Worm (Caenorhabditis elegans) whole organism, L4 larva: Measurements from ENCODE around the gene ceh-13.

ENCODE experiments used
- D1046.2 ChIP-seq: fragments of 200-800 bp; sonication (Bioruptor generic); IDR thresholded peaks from 2 replicates; pipeline ENCODE4 v1.3.6; 2022; ENCODE audit warnings: missing genetic modification characterization, missing compliant biosample characterization
- F26F4.8 ChIP-seq: fragments of 200-800 bp; sonication (Bioruptor generic); conservative IDR thresholded peaks from 2 replicates; pipeline ENCODE4 v1.3.6; 2022; ENCODE audit warnings: missing genetic modification characterization, missing compliant biosample characterization
- F44E2.7 ChIP-seq: fragments of 200-800 bp; sonication (Bioruptor generic); IDR thresholded peaks from 2 replicates; pipeline ENCODE4 v2.1.2; 2022; ENCODE audit warnings: missing genetic modification characterization, missing compliant biosample characterization
- F49E8.2 ChIP-seq: sonication (generic microtip); optimal IDR thresholded peaks from 2 replicates; lab custom pipeline; 2016; ENCODE audit warnings: missing compliant biosample characterization, mild to moderate bottlenecking, missing genetic modification characterization, borderline replicate concordance
- R02D3.7 ChIP-seq: fragments of 150-350 bp; sonication (generic microtip); optimal IDR thresholded peaks from 3 replicates; lab custom pipeline; 2014; ENCODE audit warnings: missing biosample characterization, missing genetic modification characterization
- T26A8.4 ChIP-seq: fragments of 200-800 bp; sonication (Bioruptor generic); IDR thresholded peaks from 2 replicates; pipeline ENCODE4 v1.3.6; 2022; ENCODE audit warnings: missing genetic modification characterization, missing compliant biosample characterization
- ZK546.5 ChIP-seq, 2 experiments: sonication (generic microtip); optimal IDR thresholded peaks; 2 replicates each; lab custom pipeline; 2017; ENCODE audit warnings: missing biosample characterization in 2 of 2, missing genetic modification characterization in 2 of 2
- arid-1 ChIP-seq: fragments of 200-800 bp; sonication (Bioruptor generic); conservative IDR thresholded peaks from 2 replicates; pipeline ENCODE4 v1.3.6; 2022; ENCODE audit warnings: missing genetic modification reagents, missing genetic modification characterization, missing compliant biosample characterization
- ceh-20 ChIP-seq: fragments of 200-800 bp; sonication (Bioruptor generic); IDR thresholded peaks from 2 replicates; pipeline ENCODE4 v1.3.6; 2022; ENCODE audit warnings: missing genetic modification reagents, missing genetic modification characterization, missing compliant biosample characterization
- ceh-44 ChIP-seq: fragments of 200-800 bp; sonication (Bioruptor generic); IDR thresholded peaks from 2 replicates; pipeline ENCODE4 v1.3.6; 2022; ENCODE audit warnings: missing genetic modification reagents, missing genetic modification characterization, missing compliant biosample characterization
- ceh-62 ChIP-seq: sonication (generic microtip); optimal IDR thresholded peaks from 2 replicates; lab custom pipeline; 2017; ENCODE audit warnings: missing biosample characterization, missing genetic modification characterization
- daf-16 ChIP-seq, 3 experiments: sonication (generic microtip); optimal IDR thresholded peaks; 2 replicates each; lab custom pipeline; 2016 to 2017; ENCODE audit warnings: missing genetic modification characterization in 3 of 3, missing genetic modification reagents in 3 of 3, mild to moderate bottlenecking in 2 of 3, missing compliant biosample characterization in 2 of 3, missing biosample characterization in 1 of 3, moderate library complexity in 1 of 3
- dmd-6 ChIP-seq: fragments of 200-800 bp; sonication (Bioruptor generic); IDR thresholded peaks from 2 replicates; pipeline ENCODE4 v1.3.6; 2022; ENCODE audit warnings: missing genetic modification reagents, missing genetic modification characterization, missing compliant biosample characterization
- dmd-8 ChIP-seq: fragments of 200-800 bp; sonication (Bioruptor generic); IDR thresholded peaks from 2 replicates; pipeline ENCODE4 v1.3.6; 2022; ENCODE audit warnings: missing genetic modification characterization, missing compliant biosample characterization
- dpl-1 ChIP-seq: fragments of 150-350 bp; optimal IDR thresholded peaks from 2 replicates; lab custom pipeline; 2014; ENCODE audit warnings: missing biosample characterization, missing genetic modification reagents, missing genetic modification characterization
- duxl-1 ChIP-seq: sonication (generic microtip); optimal IDR thresholded peaks from 2 replicates; lab custom pipeline; 2016; ENCODE audit warnings: mild to moderate bottlenecking, missing genetic modification characterization, moderate library complexity, missing compliant biosample characterization; ENCODE audit not compliant: poor library complexity
- egl-43 ChIP-seq: fragments of 200-800 bp; sonication (Bioruptor generic); IDR thresholded peaks from 2 replicates; pipeline ENCODE4 v1.3.6; 2022; ENCODE audit warnings: missing genetic modification reagents, missing genetic modification characterization, missing compliant biosample characterization
- fkh-10 ChIP-seq: fragments of 150-350 bp; optimal IDR thresholded peaks from 2 replicates; lab custom pipeline; 2014; ENCODE audit warnings: missing biosample characterization, missing genetic modification reagents, missing genetic modification characterization
- jun-1 ChIP-seq: fragments of 150-350 bp; optimal IDR thresholded peaks from 2 replicates; lab custom pipeline; 2014; ENCODE audit warnings: missing biosample characterization, missing genetic modification reagents, missing genetic modification characterization
- lir-3 ChIP-seq: sonication (generic microtip); optimal IDR thresholded peaks from 2 replicates; lab custom pipeline; 2016; ENCODE audit warnings: mild to moderate bottlenecking, missing genetic modification characterization, missing compliant biosample characterization
- lsy-2 ChIP-seq, 2 experiments: fragments of 150-350 bp in 1 of 2; sonication (generic microtip) in 1 of 2; optimal IDR thresholded peaks; 2 replicates each; lab custom pipeline; 2014 to 2017; ENCODE audit warnings: missing biosample characterization in 2 of 2, missing genetic modification characterization in 2 of 2
- mdl-1 ChIP-seq, 2 experiments: fragments of 150-350 bp in 1 of 2; sonication (generic microtip) in 1 of 2; optimal IDR thresholded peaks; 2 replicates each; lab custom pipeline; 2014 to 2017; ENCODE audit warnings: missing biosample characterization in 2 of 2, missing genetic modification characterization in 2 of 2
- mep-1 ChIP-seq: fragments of 150-350 bp; sonication (generic microtip); optimal IDR thresholded peaks from 3 replicates; lab custom pipeline; 2014; ENCODE audit warnings: missing biosample characterization, missing genetic modification characterization
- nhr-11 ChIP-seq: fragments of 150-350 bp; optimal IDR thresholded peaks from 2 replicates; lab custom pipeline; 2014; ENCODE audit warnings: missing biosample characterization, missing genetic modification characterization
- nhr-42 ChIP-seq: fragments of 200-800 bp; sonication (Bioruptor generic); IDR thresholded peaks from 2 replicates; pipeline ENCODE4 v1.3.6; 2022; ENCODE audit warnings: missing genetic modification characterization, missing compliant biosample characterization
- nhr-6 ChIP-seq: fragments of 150-350 bp; optimal IDR thresholded peaks from 2 replicates; lab custom pipeline; 2014; ENCODE audit warnings: missing biosample characterization, missing genetic modification characterization
- nhr-76 ChIP-seq: fragments of 150-350 bp; optimal IDR thresholded peaks from 2 replicates; lab custom pipeline; 2014; ENCODE audit warnings: missing biosample characterization, missing genetic modification characterization
- php-3 ChIP-seq: fragments of 200-800 bp; sonication (Bioruptor generic); IDR thresholded peaks from 2 replicates; pipeline ENCODE4 v1.3.6; 2022; ENCODE audit warnings: missing genetic modification reagents, missing genetic modification characterization, missing compliant biosample characterization
- pqm-1 ChIP-seq: sonication (generic microtip); optimal IDR thresholded peaks from 2 replicates; lab custom pipeline; 2017; ENCODE audit warnings: missing biosample characterization, missing genetic modification characterization
- snpc-4 ChIP-seq: fragments of 150-350 bp; optimal IDR thresholded peaks from 2 replicates; lab custom pipeline; 2014; ENCODE audit warnings: missing biosample characterization, missing genetic modification characterization
- spr-1 ChIP-seq: sonication (generic microtip); optimal IDR thresholded peaks from 2 replicates; lab custom pipeline; 2016; ENCODE audit warnings: mild to moderate bottlenecking, missing genetic modification characterization, missing compliant biosample characterization
- spr-3 ChIP-seq: fragments of 200-800 bp; sonication (Bioruptor generic); optimal IDR thresholded peaks from 2 replicates; lab custom pipeline; 2018; ENCODE audit warnings: mild to moderate bottlenecking, missing genetic modification characterization, missing compliant biosample characterization
- tra-1 ChIP-seq: fragments of 200-800 bp; sonication (Bioruptor generic); IDR thresholded peaks from 2 replicates; pipeline ENCODE4 v1.3.6; 2022; ENCODE audit warnings: missing genetic modification reagents, missing genetic modification characterization, missing compliant biosample characterization
- unc-130 ChIP-seq: sonication (generic microtip); optimal IDR thresholded peaks from 2 replicates; lab custom pipeline; 2016; ENCODE audit warnings: missing genetic modification reagents, missing genetic modification characterization, missing compliant biosample characterization
- zag-1 ChIP-seq: fragments of 150-350 bp; optimal IDR thresholded peaks from 2 replicates; lab custom pipeline; 2014; ENCODE audit warnings: missing biosample characterization, missing genetic modification characterization
- zip-11 ChIP-seq: fragments of 200-800 bp; sonication (Bioruptor generic); IDR thresholded peaks from 2 replicates; pipeline ENCODE4 v1.3.6; 2022; ENCODE audit warnings: missing genetic modification characterization, missing compliant biosample characterization
- zip-2 ChIP-seq: fragments of 150-350 bp; optimal IDR thresholded peaks from 2 replicates; lab custom pipeline; 2014; ENCODE audit warnings: missing biosample characterization, missing genetic modification characterization
- ztf-11 ChIP-seq: fragments of 150-350 bp; optimal IDR thresholded peaks from 2 replicates; lab custom pipeline; 2014; ENCODE audit warnings: missing biosample characterization, missing genetic modification characterization
- ztf-7 ChIP-seq: fragments of 150-350 bp; optimal IDR thresholded peaks from 2 replicates; lab custom pipeline; 2014; ENCODE audit warnings: missing biosample characterization, missing genetic modification characterization

The ceh-13 gene

ce11 chrIII:7535347-7535746 lies 20.1 kb upstream of the ceh-13 start:
- no peak for TF ChIP-seq spr-3 (GFP tag; lab: Kevin White, UChicago)
- no peak for TF ChIP-seq ZK546.5 (tag; optimal IDR thresholded peaks at IDR 0.05; lab: Kevin White, UChicago)
- no peak for TF ChIP-seq php-3 (GFP tag; lab: Robert Waterston, UW)
- no peak for TF ChIP-seq dmd-6 (GFP tag; lab: Robert Waterston, UW)
- TF ChIP-seq ceh-62: no peak
- no peak for TF ChIP-seq daf-16 (GFP tag; optimal IDR thresholded peaks at IDR 0.05; lab: Kevin White, UChicago)
- no peak for TF ChIP-seq daf-16 (tag; optimal IDR thresholded peaks at IDR 0.05; lab: Kevin White, UChicago)
- no peak for TF ChIP-seq D1046.2
- TF ChIP-seq duxl-1 (tag; lab: Kevin White, UChicago): no peak
- TF ChIP-seq R02D3.7 (tag; lab: Kevin White, UChicago): no peak
- TF ChIP-seq mep-1 (tag; lab: Kevin White, UChicago): no peak
- TF ChIP-seq dmd-8 (GFP tag; lab: Robert Waterston, UW): no peak
- no peak for TF ChIP-seq F26F4.8 (GFP tag; lab: Robert Waterston, UW)
- no peak for TF ChIP-seq ceh-44 (GFP tag; lab: Robert Waterston, UW)
- TF ChIP-seq zip-2: no peak
- TF ChIP-seq pqm-1 (tag; lab: Kevin White, UChicago): no peak
- no peak for TF ChIP-seq F49E8.2 (tag; lab: Kevin White, UChicago)
- TF ChIP-seq jun-1 (tag; lab: Kevin White, UChicago): no peak
- TF ChIP-seq unc-130 (GFP tag; lab: Kevin White, UChicago): no peak
- no peak for TF ChIP-seq snpc-4
- no peak for TF ChIP-seq ztf-7 (tag; lab: Kevin White, UChicago)

- TF ChIP-seq mdl-1 (tag; optimal IDR thresholded peaks at IDR 0.05; lab: Kevin White, UChicago) (peak in 1 of 2 experiments; percentile 22), T26A8.4 (no peak)
Measured at ce11 chrIII:7536559-7536958, 18.9 kb upstream of the ceh-13 start, which contains the start of gene lin-39. Gene lin-39, minus strand, starts transcription at chrIII:7536632.

ce11 chrIII:7542037-7542436 lies 13.4 kb upstream of the ceh-13 start:
- TF ChIP-seq F49E8.2 (tag; lab: Kevin White, UChicago) (no peak), lir-3 (no peak), tra-1 (no peak), zag-1 (tag; lab: Kevin White, UChicago) (no peak), dpl-1 (no peak), nhr-76 (tag; lab: Kevin White, UChicago) (no peak), arid-1 (GFP tag; lab: Robert Waterston, UW) (no peak), lsy-2 (tag; optimal IDR thresholded peaks at IDR 0.05; lab: Kevin White, UChicago) (no peak), fkh-10 (GFP tag; lab: Kevin White, UChicago) (no peak), nhr-6 (tag; lab: Kevin White, UChicago) (no peak), ceh-20 (no peak), ztf-11 (no peak), F44E2.7 (GFP tag; lab: Robert Waterston, UW) (no peak)

ce11 chrIII:7544211-7544610 lies 11.2 kb upstream of the ceh-13 start:
- peak in 1 of 2 experiments; percentile 10 for TF ChIP-seq lsy-2 (tag; optimal IDR thresholded peaks at IDR 0.05; lab: Kevin White, UChicago)
- no peak for TF ChIP-seq egl-43 (GFP tag; lab: Robert Waterston, UW)
- TF ChIP-seq nhr-11 (tag; lab: Kevin White, UChicago): peak; percentile 23
- TF ChIP-seq spr-1: no peak
- TF ChIP-seq zip-11: no peak
- peak in 1 of 2 experiments; percentile 72 for TF ChIP-seq daf-16 (GFP tag; optimal IDR thresholded peaks at IDR 0.05; lab: Kevin White, UChicago)
- no peak for TF ChIP-seq daf-16 (tag; optimal IDR thresholded peaks at IDR 0.05; lab: Kevin White, UChicago)
- no peak for TF ChIP-seq nhr-42 (GFP tag; lab: Robert Waterston, UW)
- TF ChIP-seq, all 104 proteins: peak for 3
